Worm (Caenorhabditis elegans): ENCODE data around the gene sri-71.

DNA sequence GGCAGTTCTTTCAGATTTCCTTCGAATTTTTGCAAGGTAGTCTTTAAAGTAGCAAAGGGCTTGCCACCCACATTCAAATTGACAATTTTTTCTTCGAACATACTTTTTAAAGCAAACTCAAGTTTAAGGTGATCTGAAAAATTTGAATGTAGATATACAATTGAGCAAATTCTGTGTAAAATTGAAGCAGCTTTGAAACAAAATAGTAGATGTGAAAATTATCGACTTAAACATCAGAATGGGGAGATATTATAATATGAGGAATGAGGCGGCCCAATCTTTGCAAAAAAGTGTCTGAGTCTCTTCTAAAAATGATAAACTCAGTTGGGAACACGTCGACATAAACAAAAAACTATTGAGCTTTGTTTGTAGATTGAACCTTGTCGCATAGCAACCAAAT, 16.9 kb downstream of the sri-71 start, which contains the start of gene F22E5.11:
- TF ChIP-seq ztf-11 (tag; optimal IDR thresholded peaks at IDR 0.05): no peak
- TF ChIP-seq ama-1 (optimal IDR thresholded peaks at IDR 0.05): no peak

Data from whole organism, L3 larva.